Fruit fly (Drosophila melanogaster) whole organism, wandering third instar larva: Measurements from ENCODE around the gene CG8142.

ENCODE experiments used
- Abd-B ChIP-seq: fragments of >200 bp; optimal IDR thresholded peaks from 2 replicates; lab custom pipeline; 2017; ENCODE audit warnings: missing biosample characterization, missing genetic modification characterization
- CG32264 ChIP-seq: fragments of 200-800 bp; sonication (Bioruptor generic); optimal IDR thresholded peaks from 2 replicates; lab custom pipeline; 2016; ENCODE audit warnings: missing biosample characterization, missing genetic modification characterization
- CG9705 ChIP-seq: fragments of 200-800 bp; sonication (Bioruptor generic); optimal IDR thresholded peaks from 2 replicates; lab custom pipeline; 2018; ENCODE audit warnings: missing biosample characterization, mild to moderate bottlenecking, missing genetic modification characterization
- CrebA ChIP-seq: fragments of 200-800 bp; sonication (Bioruptor generic); optimal IDR thresholded peaks from 2 replicates; lab custom pipeline; 2016; ENCODE audit warnings: missing biosample characterization, mild to moderate bottlenecking, missing genetic modification characterization, borderline replicate concordance
- Dfd ChIP-seq: fragments of >200 bp; optimal IDR thresholded peaks from 2 replicates; lab custom pipeline; 2017; ENCODE audit warnings: missing biosample characterization, missing genetic modification characterization
- Dif ChIP-seq: fragments of 200-275, 200-300 bp; sonication (Bioruptor generic); optimal IDR thresholded peaks from 2 replicates; lab custom pipeline; 2018; ENCODE audit warnings: missing biosample characterization, missing genetic modification characterization; ENCODE audit not compliant: partially characterized antibody
- GATAd ChIP-seq: sonication (Bioruptor generic); optimal IDR thresholded peaks from 2 replicates; lab custom pipeline; 2016; ENCODE audit warnings: missing biosample characterization, missing genetic modification characterization
- HLH106 ChIP-seq: fragments of 200-800 bp; optimal IDR thresholded peaks from 3 replicates; lab custom pipeline; 2019; ENCODE audit warnings: missing biosample characterization, mild to moderate bottlenecking, missing genetic modification characterization, moderate library complexity
- Hnf4 ChIP-seq: fragments of 200-800 bp; sonication (Bioruptor generic); optimal IDR thresholded peaks from 2 replicates; lab custom pipeline; 2016; ENCODE audit warnings: missing biosample characterization, mild to moderate bottlenecking, missing genetic modification characterization
- Hr78 ChIP-seq: fragments of >200 bp; optimal IDR thresholded peaks from 2 replicates; lab custom pipeline; 2017; ENCODE audit warnings: missing biosample characterization, missing genetic modification characterization
- Hr83 ChIP-seq: fragments of 200-300 bp; sonication (Bioruptor generic); optimal IDR thresholded peaks from 2 replicates; lab custom pipeline; 2016; ENCODE audit warnings: missing biosample characterization, mild to moderate bottlenecking, missing genetic modification characterization, moderate library complexity; ENCODE audit not compliant: poor library complexity, severe bottlenecking
- Jra ChIP-seq: sonication (Bioruptor generic); optimal IDR thresholded peaks from 2 replicates; lab custom pipeline; 2016; ENCODE audit warnings: missing biosample characterization, missing genetic modification characterization
- Mio ChIP-seq: sonication (Bioruptor generic); optimal IDR thresholded peaks from 2 replicates; lab custom pipeline; 2016; ENCODE audit warnings: missing biosample characterization, missing genetic modification characterization
- Myc ChIP-seq: fragments of >200 bp; optimal IDR thresholded peaks from 2 replicates; lab custom pipeline; 2017
- N ChIP-seq: fragments of >200 bp; optimal IDR thresholded peaks from 2 replicates; lab custom pipeline; 2018; ENCODE audit warnings: missing biosample characterization, missing external identifiers, missing genetic modification characterization
- OdsH ChIP-seq: fragments of 200-800 bp; sonication (Bioruptor generic); optimal IDR thresholded peaks from 2 replicates; lab custom pipeline; 2016; ENCODE audit warnings: missing biosample characterization, mild to moderate bottlenecking, missing genetic modification characterization
- Rel ChIP-seq, 2 experiments: fragments of 200-800 bp; sonication (Bioruptor generic) in 1 of 2; optimal IDR thresholded peaks; 2 replicates in 1 of 2; 3 replicates in 1 of 2; lab custom pipeline; 2016 to 2019; ENCODE audit warnings: mild to moderate bottlenecking in 2 of 2, missing biosample characterization in 2 of 2, missing genetic modification characterization in 2 of 2, moderate library complexity in 1 of 2
- Sp1 ChIP-seq: fragments of 200-800 bp; sonication (Bioruptor generic); optimal IDR thresholded peaks from 3 replicates; lab custom pipeline; 2019; ENCODE audit warnings: missing biosample characterization, mild to moderate bottlenecking, missing genetic modification characterization, moderate library complexity
- Vsx2 ChIP-seq: fragments of 200-300, 225-300 bp; sonication (Bioruptor generic); optimal IDR thresholded peaks from 2 replicates; lab custom pipeline; 2018; ENCODE audit warnings: missing biosample characterization, missing genetic modification characterization; ENCODE audit not compliant: partially characterized antibody
- br ChIP-seq: fragments of 200-800 bp; sonication (Bioruptor generic); optimal IDR thresholded peaks from 2 replicates; lab custom pipeline; 2016; ENCODE audit warnings: missing biosample characterization, missing genetic modification characterization
- brk ChIP-seq: fragments of 200-800 bp; sonication (Bioruptor generic); optimal IDR thresholded peaks from 2 replicates; lab custom pipeline; 2016; ENCODE audit warnings: missing biosample characterization, mild to moderate bottlenecking, missing genetic modification characterization
- dl ChIP-seq, 2 experiments: fragments of 175-275, 200-275 bp in 1 of 2; fragments of 200-275 bp in 1 of 2; sonication (Bioruptor generic); optimal IDR thresholded peaks; lab custom pipeline; 2018; ENCODE audit warnings: mild to moderate bottlenecking in 2 of 2, missing biosample characterization in 2 of 2, missing genetic modification characterization in 2 of 2, moderate library complexity in 2 of 2; ENCODE audit not compliant: partially characterized antibody in 2 of 2, insufficient read depth in 1 of 2
- dmrt93B ChIP-seq: fragments of 200-800 bp; sonication (Bioruptor generic); optimal IDR thresholded peaks from 2 replicates; lab custom pipeline; 2018; ENCODE audit warnings: missing biosample characterization, mild to moderate bottlenecking, missing genetic modification characterization
- dsf ChIP-seq: sonication (Bioruptor generic); optimal IDR thresholded peaks from 2 replicates; lab custom pipeline; 2016; ENCODE audit warnings: missing biosample characterization, missing genetic modification characterization, borderline replicate concordance
- ey ChIP-seq: fragments of 200-800 bp; sonication (Bioruptor generic); optimal IDR thresholded peaks from 2 replicates; lab custom pipeline; 2016; ENCODE audit warnings: missing biosample characterization, missing genetic modification characterization
- foxo ChIP-seq, 2 experiments: fragments of 200-800 bp; sonication (Bioruptor generic); optimal IDR thresholded peaks; 2 replicates in 1 of 2; 3 replicates in 1 of 2; lab custom pipeline; 2016 to 2017; ENCODE audit warnings: missing biosample characterization in 2 of 2, missing genetic modification characterization in 2 of 2
- fru ChIP-seq: fragments of 200-800 bp; sonication (Bioruptor generic); optimal IDR thresholded peaks from 3 replicates; lab custom pipeline; 2016; ENCODE audit warnings: missing biosample characterization, mild to moderate bottlenecking, missing genetic modification characterization
- h ChIP-seq: fragments of 200-800 bp; sonication (Bioruptor generic); optimal IDR thresholded peaks from 3 replicates; lab custom pipeline; 2016; ENCODE audit warnings: missing biosample characterization, mild to moderate bottlenecking, missing genetic modification characterization
- jim ChIP-seq: fragments of 175-275, 200-325 bp; sonication (Bioruptor generic); optimal IDR thresholded peaks from 2 replicates; lab custom pipeline; 2016; ENCODE audit warnings: missing biosample characterization, mild to moderate bottlenecking, missing genetic modification characterization
- lola ChIP-seq: fragments of >200 bp; optimal IDR thresholded peaks from 2 replicates; lab custom pipeline; 2017; ENCODE audit warnings: missing biosample characterization, missing genetic modification characterization
- pan ChIP-seq: fragments of >200 bp; optimal IDR thresholded peaks from 2 replicates; lab custom pipeline; 2017
- psq ChIP-seq: fragments of 200-800 bp; sonication (Bioruptor generic); optimal IDR thresholded peaks from 3 replicates; lab custom pipeline; 2017; ENCODE audit warnings: missing biosample characterization, mild to moderate bottlenecking, missing genetic modification characterization, moderate library complexity
- rgr ChIP-seq: fragments of 200-800 bp; sonication (Bioruptor generic); optimal IDR thresholded peaks from 3 replicates; lab custom pipeline; 2016; ENCODE audit warnings: missing biosample characterization, mild to moderate bottlenecking, missing genetic modification characterization
- sage ChIP-seq: fragments of 200-800 bp; sonication (Bioruptor generic); optimal IDR thresholded peaks from 2 replicates; lab custom pipeline; 2016; ENCODE audit warnings: missing biosample characterization, mild to moderate bottlenecking, missing genetic modification characterization
- sv ChIP-seq: fragments of 200-800 bp; sonication (Bioruptor generic); optimal IDR thresholded peaks from 3 replicates; lab custom pipeline; 2016; ENCODE audit warnings: missing biosample characterization, missing genetic modification characterization
- tai ChIP-seq: sonication (Bioruptor generic); optimal IDR thresholded peaks from 2 replicates; lab custom pipeline; 2016; ENCODE audit warnings: missing biosample characterization, missing genetic modification characterization
- usp ChIP-seq: fragments of >200 bp; optimal IDR thresholded peaks from 2 replicates; lab custom pipeline; 2017; ENCODE audit warnings: missing biosample characterization, missing genetic modification characterization
- woc ChIP-seq: sonication (Bioruptor generic); optimal IDR thresholded peaks from 2 replicates; lab custom pipeline; 2016; ENCODE audit warnings: missing biosample characterization, mild to moderate bottlenecking, missing genetic modification characterization

Gene CG8142

DNA sequence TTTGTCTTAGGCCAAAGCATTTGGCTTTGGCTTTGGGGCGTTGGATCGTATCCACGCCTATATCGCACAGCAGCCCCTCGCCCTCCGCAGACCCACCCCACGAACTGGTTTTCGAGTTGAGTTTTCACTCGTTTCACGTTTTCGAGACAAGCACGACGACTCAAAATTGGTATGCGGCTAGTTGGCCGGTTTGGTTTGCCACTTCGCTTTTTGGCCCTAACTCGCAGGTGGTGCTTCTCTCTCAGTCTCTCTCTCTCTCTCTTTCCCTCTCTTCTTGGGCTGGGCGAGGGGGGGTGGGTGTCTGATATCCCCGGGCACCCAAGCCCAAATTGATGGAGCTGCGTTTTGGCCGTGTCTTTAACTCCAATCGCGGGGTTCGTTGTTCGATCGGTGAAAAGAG lies 10.5 kb downstream of the CG8142 start:
- TF ChIP-seq Hnf4: no peak
- no peak for TF ChIP-seq h (GFP tag; lab: Kevin White, UChicago)
- peak; percentile 73 for TF ChIP-seq psq (GFP tag; lab: Kevin White, UChicago)
- TF ChIP-seq Dif (GFP tag; lab: Kevin White, UChicago): peak; percentile 50
- TF ChIP-seq dl (GFP tag; optimal IDR thresholded peaks at IDR 0.05; lab: Kevin White, UChicago; ENCODE audit: insufficient read depth in 1 of 2, partially characterized antibody in 2 of 2): peak; percentile 24 to 40
- no peak for TF ChIP-seq pan
- TF ChIP-seq Vsx2 (GFP tag; lab: Kevin White, UChicago): peak; percentile 70

DNA sequence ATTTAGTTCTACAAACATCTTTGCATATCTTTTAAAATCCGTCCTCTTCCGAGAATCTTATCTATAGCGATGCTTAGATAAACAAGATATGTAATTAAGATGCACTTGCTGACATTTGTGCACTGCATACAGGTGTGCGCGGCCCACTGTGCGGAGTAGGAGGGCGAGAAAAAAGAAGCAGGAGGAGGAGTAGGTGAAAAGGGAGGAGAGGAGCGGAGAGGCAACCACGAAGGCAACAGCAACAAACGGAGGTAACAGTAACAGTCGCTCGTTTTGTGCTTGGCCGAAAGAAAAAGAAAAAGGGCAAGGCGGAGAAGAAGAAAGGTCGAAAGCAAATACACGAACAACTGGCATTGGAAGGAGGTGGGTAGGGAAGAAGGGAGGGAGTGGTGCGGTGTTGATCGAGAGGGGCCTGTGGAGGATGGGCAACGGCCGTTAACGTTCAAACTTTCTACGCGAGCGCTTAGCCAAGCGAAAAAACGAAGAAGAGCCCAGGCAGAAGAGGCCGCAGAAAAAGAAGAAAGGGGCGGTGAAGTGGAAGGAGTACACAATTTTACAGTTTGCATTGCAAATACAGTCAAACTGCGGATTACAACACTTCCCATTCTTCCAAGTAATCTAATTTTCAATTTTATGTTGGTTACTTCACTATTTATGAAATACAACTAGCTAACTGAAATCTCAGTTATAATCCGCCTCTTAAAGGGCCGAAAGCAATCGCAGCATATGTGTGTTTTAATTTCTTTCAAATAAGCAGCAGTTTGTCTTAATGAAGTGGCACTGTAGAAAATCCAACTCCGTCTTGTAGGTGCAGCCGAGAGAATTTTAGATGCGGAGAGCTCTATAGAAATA lies 12.1 kb downstream of the CG8142 start:
- TF ChIP-seq fru (GFP tag; lab: Kevin White, UChicago) (peak; percentile 52), woc (GFP tag; lab: Kevin White, UChicago) (peak; percentile 43), h (GFP tag; lab: Kevin White, UChicago) (no peak), psq (GFP tag; lab: Kevin White, UChicago) (peak; percentile 97), brk (GFP tag; lab: Kevin White, UChicago) (no peak)

- TF ChIP-seq woc (GFP tag; lab: Kevin White, UChicago) (peak; percentile 30), Vsx2 (GFP tag; lab: Kevin White, UChicago) (peak; percentile 72), foxo (GFP tag; optimal IDR thresholded peaks at IDR 0.05; lab: Kevin White, UChicago) (no peak), h (GFP tag; lab: Kevin White, UChicago) (no peak), Sp1 (no peak), Dfd (no peak), psq (GFP tag; lab: Kevin White, UChicago) (peak; percentile 51), dl (GFP tag; optimal IDR thresholded peaks at IDR 0.05; lab: Kevin White, UChicago; ENCODE audit: insufficient read depth in 1 of 2, partially characterized antibody in 2 of 2) (peak in 1 of 2 experiments; percentile 21), tai (no peak), brk (GFP tag; lab: Kevin White, UChicago) (no peak), Hr83 (peak; percentile 3), rgr (GFP tag; lab: Kevin White, UChicago) (peak; percentile 25), N (GFP tag; lab: Kevin White, UChicago) (no peak), Dif (GFP tag; lab: Kevin White, UChicago) (peak; percentile 22), OdsH (GFP tag; lab: Kevin White, UChicago) (no peak), Hnf4 (peak; percentile 26)
Observed at dm6 chrX:17830644-17831043, 13.9 kb downstream of the CG8142 start, which contains the start of gene CG6398. Gene CG6398 (plus strand): TSS chrX:17830828.

DNA sequence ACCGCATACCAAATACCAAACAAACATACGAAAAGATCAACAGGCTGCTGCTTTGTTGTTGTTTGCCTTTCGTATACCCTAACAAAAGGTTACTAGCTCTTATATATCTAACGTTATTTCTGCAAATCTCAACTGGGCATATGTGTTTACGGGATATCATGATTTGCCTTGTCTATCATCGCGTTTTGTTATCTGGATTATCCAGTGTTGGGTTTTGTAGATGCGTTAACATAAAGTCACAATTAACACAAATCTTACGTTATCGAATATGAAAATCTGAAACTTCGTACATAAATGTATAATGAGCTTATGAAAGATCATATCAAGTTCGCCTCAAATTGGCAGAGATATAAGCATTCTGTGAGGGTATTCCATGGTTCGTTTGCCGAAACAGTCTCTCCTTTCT lies 14.3 kb downstream of the CG8142 start:
- TF ChIP-seq ey (GFP tag; lab: Kevin White, UChicago) (peak; percentile 51), Sp1 (peak; percentile 75), brk (GFP tag; lab: Kevin White, UChicago) (peak; percentile 22), N (GFP tag; lab: Kevin White, UChicago) (no peak), CG32264 (GFP tag; lab: Kevin White, UChicago) (no peak), Jra (GFP tag; lab: Kevin White, UChicago) (peak; percentile 51), Dif (GFP tag; lab: Kevin White, UChicago) (no peak), psq (GFP tag; lab: Kevin White, UChicago) (peak; percentile 79), sv (GFP tag; lab: Kevin White, UChicago) (no peak), lola (GFP tag; lab: Kevin White, UChicago) (no peak), Hnf4 (no peak), rgr (GFP tag; lab: Kevin White, UChicago) (no peak), Mio (no peak), sage (no peak), CG9705 (peak; percentile 35), Myc (lab: Kevin White, UChicago) (no peak), tai (peak; percentile 61), dsf (GFP tag; lab: Kevin White, UChicago) (no peak), usp (GFP tag; lab: Kevin White, UChicago) (no peak), fru (GFP tag; lab: Kevin White, UChicago) (peak; percentile 62), CrebA (no peak), Rel (GFP tag; optimal IDR thresholded peaks at IDR 0.05; lab: Kevin White, UChicago) (no peak), Rel (tag; optimal IDR thresholded peaks at IDR 0.05; lab: Kevin White, UChicago) (no peak), woc (GFP tag; lab: Kevin White, UChicago) (peak; percentile 92), jim (GFP tag; lab: Kevin White, UChicago) (no peak), GATAd (GFP tag; lab: Kevin White, UChicago) (no peak), dl (GFP tag; optimal IDR thresholded peaks at IDR 0.05; lab: Kevin White, UChicago; ENCODE audit: insufficient read depth in 1 of 2, partially characterized antibody in 2 of 2) (no peak), HLH106 (tag; lab: Kevin White, UChicago) (peak; percentile 56), br (GFP tag; lab: Kevin White, UChicago) (peak; percentile 64), OdsH (GFP tag; lab: Kevin White, UChicago) (peak; percentile 74), foxo (GFP tag; optimal IDR thresholded peaks at IDR 0.05; lab: Kevin White, UChicago) (peak in 1 of 2 experiments; percentile 57), dmrt93B (GFP tag; lab: Kevin White, UChicago) (peak; percentile 53), Abd-B (GFP tag; lab: Kevin White, UChicago) (no peak), Hr78 (no peak)
